Fruit fly (Drosophila melanogaster) ovary, adult (tissue): Measurements from ENCODE around the gene Oseg1.

Source experiments
- CG17801 ChIP-seq: fragments of 200-800 bp; optimal IDR thresholded peaks from 2 replicates; lab custom pipeline; 2019; ENCODE audit warnings: missing biosample characterization, mild to moderate bottlenecking, missing genetic modification characterization, moderate library complexity; ENCODE audit not compliant: partially characterized antibody

Gene Oseg1

dm6 chr3L:8421808-8422586, 9.4 kb upstream of the Oseg1 start, which contains the start of gene CG32354:
Gene CG32354 (minus strand): TSS chr3L:8422205.
- TF ChIP-seq CG17801 (GFP tag; lab: Kevin White, UChicago): peak; percentile 20

DNA sequence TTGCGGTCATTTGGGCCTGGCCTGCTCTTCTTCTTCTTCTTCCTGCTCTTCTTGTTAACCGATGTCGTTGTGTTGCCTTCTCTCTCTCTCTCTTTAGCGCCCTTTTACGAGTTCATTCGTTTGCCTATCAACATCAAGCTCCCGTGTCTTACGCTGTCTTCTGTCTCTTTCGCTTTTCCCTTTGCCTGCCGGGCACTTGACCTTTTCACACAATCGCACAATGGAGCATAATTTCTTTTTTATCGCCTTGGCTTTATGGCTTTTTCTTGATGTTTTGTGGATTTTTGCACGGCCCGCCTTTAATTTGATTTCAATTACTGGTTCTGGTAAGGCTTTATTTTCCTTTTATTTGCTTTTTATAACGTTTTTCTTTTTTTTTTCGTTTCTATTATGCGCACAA, 8.7 kb upstream of the Oseg1 start:
- no peak for TF ChIP-seq CG17801 (GFP tag; lab: Kevin White, UChicago)

dm6 chr3L:8419622-8420176, 7.1 kb upstream of the Oseg1 start:
- no peak for TF ChIP-seq CG17801 (GFP tag; lab: Kevin White, UChicago)

- no peak for TF ChIP-seq CG17801 (GFP tag; lab: Kevin White, UChicago)
Observed at dm6 chr3L:8418984-8419383, 6.4 kb upstream of the Oseg1 start.

DNA sequence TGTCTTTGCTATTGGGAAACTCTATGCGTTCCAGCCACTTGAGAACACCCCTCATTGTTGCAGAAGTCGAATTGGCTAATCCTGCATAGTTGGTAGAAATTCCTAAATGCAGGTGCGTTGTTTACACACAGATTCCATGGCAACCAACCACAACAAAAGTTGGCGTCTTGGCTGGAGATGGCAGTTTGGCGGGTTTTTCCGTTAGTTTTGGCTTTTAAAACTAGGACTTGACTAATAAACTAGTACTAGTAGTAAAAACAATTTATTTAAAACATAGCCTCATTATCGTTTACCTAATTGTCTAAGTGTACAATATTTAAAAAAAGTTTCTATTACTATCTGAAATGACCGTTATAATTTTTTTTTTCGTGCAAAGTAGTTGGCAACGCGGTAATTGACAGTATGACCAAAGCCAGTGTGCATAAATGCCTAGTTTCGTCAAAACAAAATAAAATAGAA, 1.2 kb downstream of the Oseg1 start, which contains the start of gene Exo70:
Exo70 (plus strand) TSS at position 413 of the 459 bp plus-strand sequence.
- TF ChIP-seq CG17801 (GFP tag; lab: Kevin White, UChicago): no peak

dm6 chr3L:8405123-8405522, 7.5 kb downstream of the Oseg1 start, which contains the start of the genes Tpt, mkg-p and CG13667:
Gene Tpt (minus strand): TSS chr3L:8405277.
Gene mkg-p (minus strand): TSS chr3L:8405277.
Gene CG13667 (plus strand): TSS chr3L:8405454.
- no peak for TF ChIP-seq CG17801 (GFP tag; lab: Kevin White, UChicago)

DNA sequence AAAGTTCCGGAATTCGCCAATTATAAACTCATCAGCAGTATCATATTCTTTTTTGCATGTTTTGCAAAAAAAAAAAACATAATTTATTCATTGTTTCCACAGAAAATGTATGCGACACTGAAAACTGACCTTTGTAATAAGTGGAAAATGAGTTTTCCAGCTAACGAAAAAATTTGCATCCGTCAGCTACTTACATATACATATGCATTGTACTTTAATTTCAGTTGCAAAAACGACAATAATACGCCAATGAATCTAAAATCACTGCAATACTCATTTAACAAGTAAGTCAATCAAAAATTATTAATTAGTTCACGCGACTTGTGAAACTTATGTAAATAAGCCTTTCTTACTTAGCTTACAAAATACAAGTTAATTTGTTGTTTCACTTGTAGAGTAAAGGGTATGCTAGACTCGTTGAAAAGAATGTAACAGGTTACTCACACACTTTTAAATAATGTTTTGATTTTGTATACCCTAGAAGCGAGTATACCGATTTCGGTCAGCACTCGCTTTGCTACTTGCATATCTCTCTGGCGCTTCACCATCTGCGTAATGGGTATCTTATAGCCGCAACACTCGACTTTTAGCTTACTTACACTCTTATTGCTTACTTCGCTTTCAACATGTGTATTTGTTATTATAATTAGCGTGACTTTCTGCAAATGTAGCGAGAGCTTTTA, 13.7 kb downstream of the Oseg1 start:
- peak; percentile 95 for TF ChIP-seq CG17801 (GFP tag; lab: Kevin White, UChicago)

- TF ChIP-seq CG17801 (GFP tag; lab: Kevin White, UChicago): no peak
Observed at dm6 chr3L:8396187-8396586, 16.4 kb downstream of the Oseg1 start.

DNA sequence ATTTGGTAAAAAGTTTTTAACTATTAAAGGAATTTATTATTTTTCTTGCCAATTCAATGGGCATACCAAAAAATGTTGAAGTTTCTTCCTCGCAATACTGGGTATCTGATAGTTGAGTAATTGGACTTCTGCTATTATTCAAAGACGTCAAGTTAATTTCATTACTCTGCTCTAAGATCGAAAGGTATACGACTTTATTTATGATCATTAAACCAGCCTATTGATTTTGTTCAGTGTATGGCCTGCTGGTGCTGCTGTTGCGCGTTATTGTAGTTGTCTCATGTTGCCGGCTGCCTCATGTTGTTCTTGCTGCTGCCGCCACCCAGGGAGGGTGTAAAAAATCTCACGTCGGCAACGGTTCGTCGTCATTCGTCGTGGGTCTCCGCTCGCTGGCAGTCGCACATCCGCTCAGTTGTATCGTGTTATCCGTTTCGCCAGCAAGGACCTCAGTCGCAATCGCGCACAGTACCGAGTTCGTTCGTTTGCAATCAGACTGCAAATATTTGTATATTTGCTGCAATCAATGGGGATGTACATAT, 16.9 kb downstream of the Oseg1 start, which contains the start of gene CG7120:
CG7120 (plus strand) TSS at position 371 of the 539 bp plus-strand sequence.
- TF ChIP-seq CG17801 (GFP tag; lab: Kevin White, UChicago): no peak

- no peak for TF ChIP-seq CG17801 (GFP tag; lab: Kevin White, UChicago)
Observed at dm6 chr3L:8394944-8395343, 17.7 kb downstream of the Oseg1 start.

- TF ChIP-seq CG17801 (GFP tag; lab: Kevin White, UChicago): no peak
Observed at dm6 chr3L:8394132-8394531, 18.5 kb downstream of the Oseg1 start.

dm6 chr3L:8393549-8393948, 19.1 kb downstream of the Oseg1 start, which contains the start of gene Jon66Cii:
Gene Jon66Cii (minus strand): TSS chr3L:8393649.
- no peak for TF ChIP-seq CG17801 (GFP tag; lab: Kevin White, UChicago)

dm6 chr3L:8391240-8391639, 21.4 kb downstream of the Oseg1 start, which contains the start of gene Jon66Ci:
Gene Jon66Ci (plus strand): TSS chr3L:8391540.
- no peak for TF ChIP-seq CG17801 (GFP tag; lab: Kevin White, UChicago)

- no peak for TF ChIP-seq CG17801 (GFP tag; lab: Kevin White, UChicago)
Observed at dm6 chr3L:8385055-8385454, 27.6 kb downstream of the Oseg1 start.

DNA sequence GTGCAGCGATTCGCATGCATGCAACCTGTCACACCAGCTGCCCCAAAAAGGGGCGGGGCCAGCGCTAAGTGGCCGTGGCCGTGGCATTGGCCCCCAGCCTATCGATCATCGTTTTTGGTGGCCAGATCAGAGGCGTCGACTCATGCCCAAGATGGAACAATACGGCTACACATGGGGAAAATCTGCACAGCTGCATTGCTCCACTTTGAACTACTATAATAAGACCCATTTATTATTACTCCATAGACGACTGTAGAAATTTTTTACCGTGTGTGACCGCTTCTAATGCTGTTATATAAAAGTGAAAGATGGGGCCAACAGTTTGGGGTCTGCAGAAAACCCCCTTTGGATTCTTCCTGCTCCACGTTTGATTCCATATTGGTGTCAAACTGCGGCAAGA, 28.7 kb downstream of the Oseg1 start:
- TF ChIP-seq CG17801 (GFP tag; lab: Kevin White, UChicago): no peak
